Fruit fly (Drosophila melanogaster) whole organism, embryonic: Measurements from ENCODE around the gene DCTN1-p150.

ENCODE experiments used
- ATbp ChIP-seq: fragments of 200-800 bp; sonication (Bioruptor generic); optimal IDR thresholded peaks from 2 replicates; lab custom pipeline; 2017; ENCODE audit warnings: missing biosample characterization, mild to moderate bottlenecking, missing genetic modification characterization, missing genetic modification reagents
- Aef1 ChIP-seq: fragments of 200-800 bp; sonication (Bioruptor generic); IDR thresholded peaks from 3 replicates; pipeline ENCODE4 v1.3.6; 2022; ENCODE audit warnings: missing biosample characterization, missing genetic modification characterization
- Antp ChIP-seq: fragments of 200-800 bp; sonication (Bioruptor generic); optimal IDR thresholded peaks from 3 replicates; lab custom pipeline; 2016; ENCODE audit warnings: missing biosample characterization, missing genetic modification characterization
- Asciz ChIP-seq: fragments of 200-800 bp; sonication (Bioruptor generic); optimal IDR thresholded peaks from 2 replicates; lab custom pipeline; 2017; ENCODE audit warnings: missing biosample characterization, mild to moderate bottlenecking, missing genetic modification characterization, missing genetic modification reagents
- BtbVII ChIP-seq: fragments of 200-800 bp; sonication (Bioruptor generic); optimal IDR thresholded peaks from 3 replicates; lab custom pipeline; 2017; ENCODE audit warnings: missing biosample characterization, mild to moderate bottlenecking, missing genetic modification characterization
- CG10274 ChIP-seq: fragments of 200-800 bp; sonication (Bioruptor generic); optimal IDR thresholded peaks from 3 replicates; lab custom pipeline; 2017; ENCODE audit warnings: missing biosample characterization, mild to moderate bottlenecking, missing genetic modification characterization
- CG10366 ChIP-seq: fragments of 200-800 bp; sonication (Bioruptor generic); IDR thresholded peaks from 2 replicates; pipeline ENCODE4 v1.3.6; 2022; ENCODE audit warnings: missing biosample characterization, missing genetic modification characterization
- CG10462 ChIP-seq: fragments of 200-800 bp; sonication (Bioruptor generic); optimal IDR thresholded peaks from 2 replicates; lab custom pipeline; 2016; ENCODE audit warnings: missing biosample characterization, missing genetic modification characterization
- CG10654 ChIP-seq: fragments of 200-800 bp; sonication (Bioruptor generic); optimal IDR thresholded peaks from 2 replicates; lab custom pipeline; 2016; ENCODE audit warnings: missing biosample characterization, missing genetic modification characterization
- CG13424 ChIP-seq: fragments of 200-800 bp; sonication (Bioruptor generic); optimal IDR thresholded peaks from 2 replicates; lab custom pipeline; 2019; ENCODE audit warnings: missing biosample characterization, mild to moderate bottlenecking, missing genetic modification characterization, moderate library complexity
- CG15269 ChIP-seq: fragments of 200-800 bp; sonication (Bioruptor generic); optimal IDR thresholded peaks from 2 replicates; lab custom pipeline; 2018; ENCODE audit warnings: missing biosample characterization, mild to moderate bottlenecking, missing genetic modification characterization, moderate library complexity
- CG1602 ChIP-seq: fragments of 200-800 bp; sonication (Bioruptor generic); optimal IDR thresholded peaks from 3 replicates; lab custom pipeline; 2016; ENCODE audit warnings: missing biosample characterization, missing genetic modification characterization
- CG16863 ChIP-seq: fragments of 200-800 bp; sonication (Bioruptor generic); optimal IDR thresholded peaks from 3 replicates; lab custom pipeline; 2016; ENCODE audit warnings: missing biosample characterization, missing genetic modification characterization
- CG17361 ChIP-seq: fragments of 200-800 bp; sonication (Bioruptor generic); IDR thresholded peaks from 3 replicates; pipeline ENCODE4 v1.3.6; 2022; ENCODE audit warnings: missing biosample characterization, missing genetic modification characterization
- CG32767 ChIP-seq: fragments of 200-800 bp; sonication (Bioruptor generic); IDR thresholded peaks from 2 replicates; pipeline ENCODE4 v1.3.6; 2022; ENCODE audit warnings: missing biosample characterization, missing genetic modification characterization
- CG4617 ChIP-seq: fragments of 200-800 bp; sonication (Bioruptor generic); optimal IDR thresholded peaks from 3 replicates; lab custom pipeline; 2016; ENCODE audit warnings: missing biosample characterization, missing genetic modification characterization, borderline replicate concordance
- CG5245 ChIP-seq: fragments of 200-800 bp; sonication (Bioruptor generic); optimal IDR thresholded peaks from 3 replicates; lab custom pipeline; 2016; ENCODE audit warnings: missing biosample characterization, missing genetic modification characterization
- CG7556 ChIP-seq: fragments of 200-800 bp; sonication (Bioruptor generic); optimal IDR thresholded peaks from 2 replicates; lab custom pipeline; 2017; ENCODE audit warnings: missing biosample characterization, mild to moderate bottlenecking, missing genetic modification characterization
- CG8388 ChIP-seq: fragments of 200-800 bp; sonication (Bioruptor generic); optimal IDR thresholded peaks from 2 replicates; lab custom pipeline; 2019; ENCODE audit warnings: missing biosample characterization, mild to moderate bottlenecking, missing genetic modification characterization, moderate library complexity
- CG8765 ChIP-seq: fragments of 200-800 bp; sonication (Bioruptor generic); IDR thresholded peaks from 2 replicates; pipeline ENCODE4 v1.3.6; 2022; ENCODE audit warnings: missing biosample characterization, missing genetic modification characterization
- CG9437 ChIP-seq: fragments of 200-800 bp; sonication (Bioruptor generic); optimal IDR thresholded peaks from 2 replicates; lab custom pipeline; 2018; ENCODE audit warnings: missing biosample characterization, mild to moderate bottlenecking, missing genetic modification characterization
- CG9609 ChIP-seq: fragments of 200-800 bp; sonication (Bioruptor generic); optimal IDR thresholded peaks from 3 replicates; lab custom pipeline; 2016; ENCODE audit warnings: missing biosample characterization, missing genetic modification characterization
- CG9817 ChIP-seq: fragments of 200-800 bp; sonication (Bioruptor generic); optimal IDR thresholded peaks from 2 replicates; lab custom pipeline; 2018; ENCODE audit warnings: missing biosample characterization, mild to moderate bottlenecking, missing genetic modification characterization, moderate library complexity
- Dip3 ChIP-seq: fragments of 200-800 bp; sonication (Bioruptor generic); optimal IDR thresholded peaks from 3 replicates; lab custom pipeline; 2016; ENCODE audit warnings: missing biosample characterization, missing genetic modification characterization
- E2f1 ChIP-seq: fragments of 200-800 bp; sonication (Bioruptor generic); IDR thresholded peaks from 2 replicates; pipeline ENCODE4 v1.3.6; 2022; ENCODE audit warnings: missing biosample characterization, missing genetic modification characterization
- E2f2 ChIP-seq: fragments of 200-800 bp; sonication (Bioruptor generic); IDR thresholded peaks from 2 replicates; pipeline ENCODE4 v1.3.6; 2022; ENCODE audit warnings: missing biosample characterization, missing genetic modification characterization
- HHEX ChIP-seq: fragments of 200-800 bp; sonication (Bioruptor generic); optimal IDR thresholded peaks from 3 replicates; lab custom pipeline; 2017; ENCODE audit warnings: missing biosample characterization, mild to moderate bottlenecking, missing genetic modification characterization, missing genetic modification reagents
- HLH3B ChIP-seq: fragments of 200-800 bp; sonication (Bioruptor generic); IDR thresholded peaks from 2 replicates; pipeline ENCODE4 v1.3.6; 2022; ENCODE audit warnings: missing biosample characterization, missing genetic modification characterization
- HLHmδ ChIP-seq: fragments of 200-800 bp; sonication (Bioruptor generic); optimal IDR thresholded peaks from 2 replicates; lab custom pipeline; 2018; ENCODE audit warnings: missing biosample characterization, mild to moderate bottlenecking, missing genetic modification characterization, moderate library complexity
- Hmx ChIP-seq: fragments of 200-800 bp; sonication (Bioruptor generic); optimal IDR thresholded peaks from 2 replicates; lab custom pipeline; 2016; ENCODE audit warnings: missing biosample characterization, missing genetic modification characterization
- Med ChIP-seq: fragments of 200-800 bp; sonication (Bioruptor generic); peaks from one replicate; lab custom pipeline; 2016; ENCODE audit warnings: missing biosample characterization, missing genetic modification characterization, mild to moderate bottlenecking, inconsistent platforms, moderate library complexity
- NC2α ChIP-seq: fragments of 200-800 bp; sonication (Bioruptor generic); optimal IDR thresholded peaks from 2 replicates; lab custom pipeline; 2016; ENCODE audit warnings: missing biosample characterization, missing genetic modification characterization
- Optix ChIP-seq: fragments of 200-800 bp; sonication (Bioruptor generic); IDR thresholded peaks from 3 replicates; pipeline ENCODE4 v1.3.6; 2022; ENCODE audit warnings: missing biosample characterization, missing genetic modification characterization
- YL-1 ChIP-seq: fragments of 200-800 bp; sonication (Bioruptor generic); optimal IDR thresholded peaks from 3 replicates; lab custom pipeline; 2017; ENCODE audit warnings: missing biosample characterization, mild to moderate bottlenecking, missing genetic modification characterization
- ab ChIP-seq: fragments of 200-800 bp; sonication (Bioruptor generic); optimal IDR thresholded peaks from 2 replicates; lab custom pipeline; 2016; ENCODE audit warnings: missing biosample characterization, missing genetic modification characterization
- ap ChIP-seq: fragments of 200-800 bp; sonication (Bioruptor generic); IDR thresholded peaks from 2 replicates; pipeline ENCODE4 v1.3.6; 2022; ENCODE audit warnings: missing biosample characterization, missing genetic modification characterization
- az2 ChIP-seq: fragments of 200-800 bp; sonication (Bioruptor generic); optimal IDR thresholded peaks from 3 replicates; lab custom pipeline; 2016; ENCODE audit warnings: missing biosample characterization, missing genetic modification characterization
- bbx ChIP-seq: fragments of 200-800 bp; sonication (Bioruptor generic); IDR thresholded peaks from 2 replicates; pipeline ENCODE4 v1.3.6; 2022; ENCODE audit warnings: missing biosample characterization, missing genetic modification characterization; ENCODE audit not compliant: partially characterized antibody
- dan ChIP-seq: fragments of 200-800 bp; sonication (Bioruptor generic); IDR thresholded peaks from 2 replicates; pipeline ENCODE4 v1.3.6; 2022; ENCODE audit warnings: missing biosample characterization, missing genetic modification characterization
- dati ChIP-seq: fragments of 200-800 bp; sonication (Bioruptor generic); IDR thresholded peaks from 2 replicates; pipeline ENCODE4 v1.3.6; 2022; ENCODE audit warnings: missing biosample characterization, missing genetic modification characterization
- dmrt99B ChIP-seq: fragments of 200-800 bp; sonication (Bioruptor generic); optimal IDR thresholded peaks from 2 replicates; lab custom pipeline; 2018; ENCODE audit warnings: missing biosample characterization, mild to moderate bottlenecking, missing genetic modification characterization, moderate library complexity
- lbe ChIP-seq: fragments of 200-800 bp; sonication (Bioruptor generic); optimal IDR thresholded peaks from 2 replicates; lab custom pipeline; 2016; ENCODE audit warnings: missing biosample characterization, mild to moderate bottlenecking, missing genetic modification characterization
- pan ChIP-seq, 4 experiments: fragments of >200 bp in 3 of 4; fragments of 200-800 bp in 1 of 4; sonication (Bioruptor generic) in 1 of 4; optimal IDR thresholded peaks in 3 of 4; IDR thresholded peaks in 1 of 4; 2 replicates each; pipeline versions ENCODE4 v1.3.6 to Lab custom; 2017 to 2022; ENCODE audit warnings: missing biosample characterization in 2 of 4, missing genetic modification characterization in 2 of 4, mixed read lengths in 1 of 4
- pnt ChIP-seq: fragments of 200-800 bp; sonication (Bioruptor generic); optimal IDR thresholded peaks from 3 replicates; lab custom pipeline; 2016; ENCODE audit warnings: missing biosample characterization, missing genetic modification characterization
- sqz ChIP-seq: fragments of 200-800 bp; sonication (Bioruptor generic); optimal IDR thresholded peaks from 3 replicates; lab custom pipeline; 2018; ENCODE audit warnings: missing biosample characterization, mild to moderate bottlenecking, missing genetic modification characterization
- trem ChIP-seq: fragments of 200-800 bp; optimal IDR thresholded peaks from 3 replicates; lab custom pipeline; 2019; ENCODE audit warnings: missing biosample characterization, mild to moderate bottlenecking, missing genetic modification characterization, moderate library complexity
- ttk ChIP-seq: fragments of 200-800 bp; sonication (Bioruptor generic); IDR thresholded peaks from 2 replicates; pipeline ENCODE4 v2.1.2; 2022; ENCODE audit warnings: missing biosample characterization, missing genetic modification characterization
- unc-4 ChIP-seq: fragments of 200-800 bp; sonication (Bioruptor generic); IDR thresholded peaks from 2 replicates; pipeline ENCODE4 v1.3.6; 2022; ENCODE audit warnings: missing biosample characterization, missing genetic modification characterization; ENCODE audit not compliant: partially characterized antibody
- vvl ChIP-seq: fragments of 200-800 bp; sonication (Bioruptor generic); IDR thresholded peaks from 2 replicates; pipeline ENCODE4 v1.3.6; 2022; ENCODE audit warnings: missing biosample characterization, missing genetic modification characterization

DCTN1-p150 gene

DNA sequence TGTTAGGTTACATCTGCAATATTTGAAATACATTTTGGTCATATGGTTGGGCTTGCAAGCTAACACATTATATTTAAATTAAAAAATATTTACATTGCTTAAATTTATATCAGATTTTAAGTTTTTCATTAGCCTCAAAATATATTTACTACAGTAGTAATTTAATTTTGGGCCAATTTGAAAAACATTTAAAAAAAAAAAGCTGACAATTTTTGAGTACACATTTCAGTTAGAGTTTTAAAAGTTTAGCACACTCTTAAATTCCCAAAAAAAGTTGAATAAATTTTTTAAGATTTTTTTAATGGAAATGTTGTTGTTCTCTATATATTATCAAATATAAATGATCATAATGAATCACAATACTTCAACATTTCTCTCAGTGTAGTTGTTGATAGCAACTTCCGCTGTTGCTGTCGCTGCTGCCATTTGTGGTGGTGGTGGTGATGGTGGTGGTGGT lies 28.1 kb downstream of the DCTN1-p150 start (continued):
- TF ChIP-seq CG9437 (GFP tag; lab: Kevin White, UChicago) (peak; percentile 83), CG8765 (GFP tag; lab: Robert Waterston, UW) (peak; percentile 24; the same call in 1 of the 2 replicates), Asciz (GFP tag; lab: Kevin White, UChicago) (peak; percentile 80), YL-1 (GFP tag; lab: Kevin White, UChicago) (peak; percentile 4), lbe (GFP tag; lab: Kevin White, UChicago) (no peak), CG32767 (GFP tag; lab: Robert Waterston, UW) (peak; percentile 46; the same call in 1 of the 2 replicates), Optix (GFP tag; lab: Robert Waterston, UW) (no peak), ttk (GFP tag; lab: Robert Waterston, UW) (peak; percentile 51; the same call in 1 of the 2 replicates), bbx (no peak), unc-4 (GFP tag; lab: Robert Waterston, UW) (no peak), BtbVII (GFP tag; lab: Kevin White, UChicago) (peak; percentile 51), pan (optimal IDR thresholded peaks at IDR 0.05; lab: Kevin White, UChicago) (no peak), pan (GFP tag; optimal IDR thresholded peaks at IDR 0.05 in 1 of 2, IDR thresholded peaks at IDR 0.05 in 1 of 2) (peak in 1 of 2 experiments; percentile 47), ap (GFP tag; lab: Robert Waterston, UW) (peak; percentile 28; the same call in 1 of the 2 replicates), CG9609 (peak; percentile 37), az2 (GFP tag; lab: Kevin White, UChicago) (peak; percentile 79), CG10366 (GFP tag; lab: Robert Waterston, UW) (peak; percentile 51), dan (GFP tag; lab: Robert Waterston, UW) (no peak), CG1602 (peak; percentile 68), Aef1 (GFP tag; lab: Robert Waterston, UW) (peak; percentile 38; the same call in 1 of the 3 replicates), trem (tag; lab: Kevin White, UChicago) (peak; percentile 59), vvl (GFP tag; lab: Robert Waterston, UW) (peak; percentile 42; the same call in 1 of the 2 replicates), CG17361 (GFP tag; lab: Robert Waterston, UW) (peak; percentile 89), CG7556 (GFP tag; lab: Kevin White, UChicago) (peak; percentile 89), Med (peak; percentile 73), CG8388 (GFP tag; lab: Kevin White, UChicago) (peak; percentile 64), CG16863 (GFP tag; lab: Kevin White, UChicago) (peak; percentile 4), NC2α (GFP tag; lab: Kevin White, UChicago) (peak; percentile 18), HLHmδ (GFP tag; lab: Kevin White, UChicago) (no peak), dmrt99B (tag; lab: Kevin White, UChicago) (peak; percentile 84), CG10274 (peak; percentile 1), ATbp (peak; percentile 63), E2f1 (GFP tag; lab: Robert Waterston, UW) (no peak; the same call in 1 of the 2 replicates), Antp (peak; percentile 21), HHEX (GFP tag; lab: Kevin White, UChicago) (peak; percentile 57), Dip3 (GFP tag; lab: Kevin White, UChicago) (no peak), pnt (GFP tag; lab: Kevin White, UChicago) (peak; percentile 6), CG5245 (GFP tag; lab: Kevin White, UChicago) (peak; percentile 51), CG10654 (GFP tag; lab: Kevin White, UChicago) (peak; percentile 57), ab (GFP tag; lab: Kevin White, UChicago) (no peak), CG10462 (GFP tag; lab: Kevin White, UChicago) (peak; percentile 60), CG13424 (tag; lab: Kevin White, UChicago) (peak; percentile 71), sqz (GFP tag; lab: Kevin White, UChicago) (peak; percentile 48), HLH3B (GFP tag; lab: Robert Waterston, UW) (peak; percentile 26; the same call in 1 of the 2 replicates), CG15269 (tag; lab: Kevin White, UChicago) (peak; percentile 68), E2f2 (GFP tag; lab: Robert Waterston, UW) (peak; percentile 37; the same call in 1 of the 2 replicates), Hmx (GFP tag; lab: Kevin White, UChicago) (peak; percentile 7), CG9817 (tag; lab: Kevin White, UChicago) (peak; percentile 29), CG4617 (peak; percentile 10), dati (GFP tag; lab: Robert Waterston, UW) (0 out of 2 replicates have a peak, but pooled peaks have one; percentile 15)
